Worm (Caenorhabditis elegans): ENCODE measurements around the gene flp-4.

DNA sequence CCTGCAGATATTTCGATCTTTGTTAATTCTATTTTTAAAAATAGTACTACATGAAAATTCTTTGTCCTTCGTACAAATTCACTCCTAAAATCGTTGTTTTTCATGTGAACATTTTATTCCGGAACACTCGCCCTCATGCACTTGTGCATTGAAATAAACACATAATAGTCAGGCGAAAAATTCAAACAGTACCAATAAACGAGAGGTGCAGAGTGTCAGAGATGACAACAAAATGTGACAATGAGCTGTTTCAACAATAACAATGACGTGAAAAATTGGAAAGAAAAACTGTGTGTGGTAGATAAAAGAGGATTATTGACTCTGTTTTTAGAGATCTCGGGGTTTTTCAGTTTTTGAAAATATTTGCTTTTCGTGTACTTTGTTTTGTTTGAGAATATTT lies 20.5 kb upstream of the flp-4 start, which contains the start of gene F52H3.6:
- no peak for TF ChIP-seq ceh-82 (tag; optimal IDR thresholded peaks at IDR 0.05)
- no peak for TF ChIP-seq lin-13 (GFP tag; optimal IDR thresholded peaks at IDR 0.05)
- no peak for TF ChIP-seq unc-55 (GFP tag; optimal IDR thresholded peaks at IDR 0.05)
- TF ChIP-seq zag-1 (tag; optimal IDR thresholded peaks at IDR 0.05), result no peak
- no peak for TF ChIP-seq lin-39 (tag; optimal IDR thresholded peaks at IDR 0.05)
- no peak for TF ChIP-seq ztf-4 (tag; optimal IDR thresholded peaks at IDR 0.05)
- no peak for TF ChIP-seq lsy-2 (tag; optimal IDR thresholded peaks at IDR 0.05)

All from whole organism, L2 larva.